Worm (Caenorhabditis elegans): Measurements from ENCODE around the gene ZC504.1.

DNA sequence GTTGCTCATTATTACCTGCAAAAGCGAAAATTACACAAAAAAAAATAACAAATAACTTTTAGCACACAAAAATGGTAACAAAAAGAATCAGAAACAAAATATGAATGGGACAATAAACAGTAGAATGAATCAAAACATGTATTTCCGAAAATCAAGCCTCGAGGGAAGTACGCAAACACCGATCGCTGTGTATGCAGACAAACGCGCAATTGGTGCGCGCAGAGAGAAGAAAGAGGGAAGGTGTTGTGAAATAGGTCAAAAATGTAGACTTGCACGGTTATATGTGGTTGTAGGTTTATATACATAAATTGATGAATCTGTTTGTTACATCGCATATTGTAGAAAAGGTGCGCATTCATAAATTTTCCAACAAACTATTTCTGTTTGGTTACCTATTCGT, 12.8 kb downstream of the ZC504.1 start, which contains the start of gene cdk-11.2:
- TF ChIP-seq unc-62 (GFP tag; optimal IDR thresholded peaks at IDR 0.05) = no peak
- TF ChIP-seq mab-5 (tag; optimal IDR thresholded peaks at IDR 0.05) = no peak
- peak; percentile 63 for TF ChIP-seq mep-1 (tag; optimal IDR thresholded peaks at IDR 0.05)
- no peak for TF ChIP-seq nhr-76 (tag; optimal IDR thresholded peaks at IDR 0.05)
- no peak for TF ChIP-seq hlh-1 (tag; optimal IDR thresholded peaks at IDR 0.05)
- TF ChIP-seq drap-1 (GFP tag; optimal IDR thresholded peaks at IDR 0.05) = no peak

Data from whole organism, mixed stage, embryonic.